Worm (Caenorhabditis elegans) whole organism, midembryonic: Measurements from ENCODE around the gene fbxb-63.

Experiments used
- flt-1 ChIP-seq: fragments of 200-800 bp; sonication (Bioruptor generic); IDR thresholded peaks from 2 replicates; pipeline ENCODE4 v1.3.6; 2022; ENCODE audit warnings: missing genetic modification characterization, missing compliant biosample characterization
- med-1 ChIP-seq: sonication (generic microtip); optimal IDR thresholded peaks from 2 replicates; lab custom pipeline; 2017; ENCODE audit warnings: missing genetic modification characterization, mild to moderate bottlenecking, missing compliant biosample characterization, antibody characterized with exemption, missing genetic modification reagents; ENCODE audit not compliant: insufficient read depth

- TF ChIP-seq flt-1 (GFP tag; lab: Robert Waterston, UW), result no peak
- no peak for TF ChIP-seq med-1
Measured at ce11 chrV:19320385-19320784, 16.9 kb upstream of the fbxb-63 start, which contains the start of gene sdz-6.
